Worm (Caenorhabditis elegans) whole organism, late embryonic: ENCODE measurements around the gene ppat-1.

Experiments
- K09A11.1 ChIP-seq: sonication (generic microtip); optimal IDR thresholded peaks from 2 replicates; lab custom pipeline; 2017; ENCODE audit warnings: antibody characterized with exemption, mild to moderate bottlenecking, missing genetic modification characterization, missing compliant biosample characterization; ENCODE audit not compliant: insufficient read depth
- ceh-24 ChIP-seq: sonication (generic microtip); optimal IDR thresholded peaks from 2 replicates; lab custom pipeline; 2016; ENCODE audit warnings: mild to moderate bottlenecking, missing genetic modification characterization, missing compliant biosample characterization
- dmd-4 ChIP-seq: sonication (generic microtip); optimal IDR thresholded peaks from 2 replicates; lab custom pipeline; 2016; ENCODE audit warnings: borderline replicate concordance, missing genetic modification characterization, missing compliant biosample characterization

ce11 chrIII:4656415-4656814 is 32.7 kb upstream of the ppat-1 start:
- TF ChIP-seq K09A11.1 (tag; lab: Kevin White, UChicago) (no peak), dmd-4 (tag; lab: Kevin White, UChicago) (no peak), ceh-24 (no peak)
